Worm (Caenorhabditis elegans): ENCODE measurements around the gene Y56A3A.31.

Y56A3A.31 gene

DNA sequence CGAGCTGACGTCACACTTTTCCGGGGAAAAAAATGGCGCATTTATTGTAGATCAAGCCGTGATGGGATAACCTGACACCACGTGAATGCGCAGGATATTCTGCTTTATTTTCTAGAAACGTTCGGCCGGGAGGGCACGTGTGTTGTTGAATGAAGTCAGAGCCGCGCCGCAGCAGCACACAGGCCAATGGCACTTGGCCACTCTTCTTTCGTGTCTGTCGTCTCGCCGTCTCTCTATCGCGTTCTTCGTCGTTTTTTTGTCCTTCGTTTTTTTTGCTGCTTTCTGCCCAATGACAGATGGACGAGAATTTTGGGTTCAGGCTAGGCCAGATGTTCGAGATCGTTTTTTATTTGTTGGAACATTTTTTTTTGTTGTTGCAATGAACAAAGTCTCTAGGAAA lies 7.3 kb downstream of the Y56A3A.31 start:
- TF ChIP-seq tra-4 (tag; optimal IDR thresholded peaks at IDR 0.05) (no peak), ama-1 (optimal IDR thresholded peaks at IDR 0.05) (no peak), ets-7 (tag; optimal IDR thresholded peaks at IDR 0.05) (no peak), hmbx-1 (tag; optimal IDR thresholded peaks at IDR 0.05) (no peak), tbx-11 (GFP tag; IDR thresholded peaks at IDR 0.05) (no peak), ceh-36 (tag; optimal IDR thresholded peaks at IDR 0.05) (no peak), F13C5.2 (tag; optimal IDR thresholded peaks at IDR 0.05) (no peak), hnd-1 (tag; optimal IDR thresholded peaks at IDR 0.05) (no peak), flt-1 (GFP tag; IDR thresholded peaks at IDR 0.05) (no peak), B0310.2 (tag; optimal IDR thresholded peaks at IDR 0.05) (no peak), tbx-37 (GFP tag; conservative IDR thresholded peaks at IDR 0.05) (no peak), scrt-1 (GFP tag; IDR thresholded peaks at IDR 0.05) (no peak), sea-1 (GFP tag; conservative IDR thresholded peaks at IDR 0.05) (no peak), ceh-13 (GFP tag; optimal IDR thresholded peaks at IDR 0.05) (no peak), hmg-4 (GFP tag; optimal IDR thresholded peaks at IDR 0.05) (no peak), aly-1 (tag; optimal IDR thresholded peaks at IDR 0.05) (no peak), pes-1 (GFP tag; IDR thresholded peaks at IDR 0.05) (no peak)

DNA sequence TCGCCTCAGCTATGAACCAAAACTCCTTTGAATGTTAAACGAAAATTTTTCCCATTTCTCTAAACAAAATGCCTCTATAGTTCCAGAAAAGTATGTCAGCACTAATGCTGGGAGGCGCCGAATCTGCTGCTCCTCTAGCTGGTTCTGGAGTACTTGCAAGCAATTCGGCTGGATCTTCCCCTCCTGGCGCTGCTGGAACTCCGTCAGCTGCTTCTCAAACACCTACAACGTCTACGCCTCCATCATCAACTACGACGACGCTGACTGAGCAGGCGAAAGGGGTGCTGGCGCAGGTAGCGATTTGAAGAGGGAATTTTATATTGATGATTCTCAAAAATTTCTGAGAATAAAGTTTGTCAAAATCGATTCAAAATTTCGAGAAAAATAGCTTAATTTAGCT lies 8.2 kb downstream of the Y56A3A.31 start:
- no peak for TF ChIP-seq scrt-1 (GFP tag; IDR thresholded peaks at IDR 0.05)
- TF ChIP-seq ceh-13 (GFP tag; optimal IDR thresholded peaks at IDR 0.05): no peak
- no peak for TF ChIP-seq flt-1 (GFP tag; IDR thresholded peaks at IDR 0.05)
- TF ChIP-seq tra-4 (tag; optimal IDR thresholded peaks at IDR 0.05): no peak

DNA sequence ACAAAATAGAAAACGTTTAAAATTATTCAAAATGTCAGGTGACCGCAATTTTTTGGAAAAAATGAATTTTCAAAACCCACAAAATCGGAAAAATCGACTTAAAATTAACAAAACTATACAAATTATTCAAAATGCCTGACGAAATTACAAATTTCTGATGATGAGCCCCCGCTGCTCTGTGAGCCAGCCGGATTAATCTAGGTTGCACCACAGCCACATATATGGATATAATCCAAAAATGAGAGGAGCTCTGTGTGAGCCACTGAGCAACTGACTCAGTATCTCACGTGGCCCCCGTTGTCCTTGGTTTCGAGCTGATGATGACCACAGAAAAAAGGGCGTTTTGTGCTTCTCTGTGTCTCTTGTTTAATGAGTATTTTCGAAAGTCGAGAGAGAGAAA lies 10.8 kb downstream of the Y56A3A.31 start:
- TF ChIP-seq scrt-1 (GFP tag; IDR thresholded peaks at IDR 0.05) (no peak), hmg-4 (GFP tag; optimal IDR thresholded peaks at IDR 0.05) (no peak), ets-7 (tag; optimal IDR thresholded peaks at IDR 0.05) (no peak), ceh-13 (GFP tag; optimal IDR thresholded peaks at IDR 0.05) (no peak), ama-1 (optimal IDR thresholded peaks at IDR 0.05) (no peak), tra-4 (tag; optimal IDR thresholded peaks at IDR 0.05) (no peak), aly-1 (tag; optimal IDR thresholded peaks at IDR 0.05) (no peak), pes-1 (GFP tag; IDR thresholded peaks at IDR 0.05) (no peak), ceh-36 (tag; optimal IDR thresholded peaks at IDR 0.05) (no peak)

DNA sequence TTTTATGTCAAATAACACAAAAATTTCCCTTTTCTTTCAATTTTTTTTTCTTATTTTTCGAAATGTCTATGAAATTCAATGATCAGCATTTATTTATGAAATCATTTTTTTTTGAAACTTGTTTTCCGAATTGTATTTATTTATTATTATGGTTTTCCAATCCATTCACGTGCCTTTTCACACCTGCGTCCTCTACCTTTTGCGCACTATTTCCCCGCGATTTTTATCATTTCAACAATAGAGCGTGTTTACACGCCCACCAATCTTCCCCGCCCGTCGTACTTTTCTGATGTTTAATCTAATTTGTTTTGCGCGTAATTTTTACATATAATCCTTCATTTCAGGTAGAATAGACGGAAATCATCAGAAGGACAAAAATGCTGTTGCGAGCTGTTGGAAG lies 15.5 kb downstream of the Y56A3A.31 start, which contains the start of gene wah-1:
Gene wah-1, plus strand, starts transcription at position 345 of the 400 bp plus-strand sequence.
- TF ChIP-seq pes-1 (GFP tag; IDR thresholded peaks at IDR 0.05) (no peak), ceh-13 (GFP tag; optimal IDR thresholded peaks at IDR 0.05) (no peak), tbx-37 (GFP tag; conservative IDR thresholded peaks at IDR 0.05) (no peak), ama-1 (optimal IDR thresholded peaks at IDR 0.05) (no peak), ets-7 (tag; optimal IDR thresholded peaks at IDR 0.05) (no peak), B0310.2 (tag; optimal IDR thresholded peaks at IDR 0.05) (no peak), tra-4 (tag; optimal IDR thresholded peaks at IDR 0.05) (no peak), sea-1 (GFP tag; conservative IDR thresholded peaks at IDR 0.05) (no peak), hmg-4 (GFP tag; optimal IDR thresholded peaks at IDR 0.05) (no peak), F13C5.2 (tag; optimal IDR thresholded peaks at IDR 0.05) (no peak), flt-1 (GFP tag; IDR thresholded peaks at IDR 0.05) (no peak), tbx-11 (GFP tag; IDR thresholded peaks at IDR 0.05) (no peak)

DNA sequence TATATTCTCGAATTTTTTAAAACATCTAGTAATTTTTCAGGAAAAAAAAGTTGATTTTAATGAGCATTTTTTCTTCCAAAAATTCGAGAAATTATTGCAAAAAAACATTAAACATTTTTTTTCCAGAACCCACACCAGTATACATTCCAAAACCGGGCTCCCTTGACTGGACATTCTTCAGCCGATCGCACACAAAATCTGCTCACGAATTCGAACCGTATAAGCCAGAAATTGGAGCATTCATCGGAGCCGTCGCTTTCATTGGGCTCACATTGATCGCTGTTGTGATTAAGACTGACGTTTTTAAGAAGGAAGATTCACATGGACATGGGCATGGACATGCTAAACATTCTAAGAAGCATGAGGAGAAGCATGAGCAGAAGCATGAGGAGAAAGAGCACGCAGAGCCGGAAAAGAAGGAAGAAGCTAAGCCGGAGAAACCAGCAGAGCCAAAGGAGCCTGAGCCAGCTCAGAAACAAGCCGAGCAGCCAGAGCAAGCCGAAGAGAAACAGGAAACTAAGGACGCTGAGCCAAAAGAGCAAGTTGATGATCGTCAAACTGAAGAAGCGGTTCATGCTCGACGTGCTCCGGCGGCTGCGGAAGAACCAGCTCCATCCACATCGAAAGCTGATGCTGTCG lies 17.5 kb downstream of the Y56A3A.31 start:
- TF ChIP-seq hmbx-1 (tag; optimal IDR thresholded peaks at IDR 0.05) (no peak), ceh-36 (tag; optimal IDR thresholded peaks at IDR 0.05) (no peak), ama-1 (optimal IDR thresholded peaks at IDR 0.05) (no peak), ceh-13 (GFP tag; optimal IDR thresholded peaks at IDR 0.05) (no peak), tbx-11 (GFP tag; IDR thresholded peaks at IDR 0.05) (no peak), sea-1 (GFP tag; conservative IDR thresholded peaks at IDR 0.05) (no peak), hnd-1 (tag; optimal IDR thresholded peaks at IDR 0.05) (no peak), flt-1 (GFP tag; IDR thresholded peaks at IDR 0.05) (no peak), scrt-1 (GFP tag; IDR thresholded peaks at IDR 0.05) (no peak), ets-7 (tag; optimal IDR thresholded peaks at IDR 0.05) (no peak)

DNA sequence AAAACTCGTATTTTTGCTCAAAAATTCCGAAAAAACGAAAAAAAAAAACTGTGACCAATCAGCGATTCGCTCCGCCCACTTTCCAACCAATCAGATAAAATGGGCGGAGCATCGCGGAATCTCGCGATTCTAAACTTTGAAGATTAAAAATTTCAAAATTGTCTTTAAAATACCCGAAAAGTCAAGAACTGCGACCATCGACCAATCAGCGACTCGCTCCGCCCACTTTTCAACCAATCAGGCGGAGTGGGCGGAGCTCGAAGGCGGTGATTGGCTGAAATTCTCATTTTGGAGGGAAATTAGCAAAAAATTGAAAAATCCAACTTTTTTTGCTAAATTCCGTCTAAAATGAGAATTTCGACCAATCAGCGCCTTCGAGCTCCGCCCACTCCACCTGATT lies 21.5 kb downstream of the Y56A3A.31 start:
- TF ChIP-seq hnd-1 (tag; optimal IDR thresholded peaks at IDR 0.05): no peak
- no peak for TF ChIP-seq ets-7 (tag; optimal IDR thresholded peaks at IDR 0.05)
- TF ChIP-seq ceh-13 (GFP tag; optimal IDR thresholded peaks at IDR 0.05): no peak
- TF ChIP-seq B0310.2 (tag; optimal IDR thresholded peaks at IDR 0.05): no peak
- TF ChIP-seq tra-4 (tag; optimal IDR thresholded peaks at IDR 0.05): no peak
- no peak for TF ChIP-seq pes-1 (GFP tag; IDR thresholded peaks at IDR 0.05)
- no peak for TF ChIP-seq sea-1 (GFP tag; conservative IDR thresholded peaks at IDR 0.05)
- TF ChIP-seq ceh-36 (tag; optimal IDR thresholded peaks at IDR 0.05): no peak
- no peak for TF ChIP-seq scrt-1 (GFP tag; IDR thresholded peaks at IDR 0.05)
- no peak for TF ChIP-seq flt-1 (GFP tag; IDR thresholded peaks at IDR 0.05)
- no peak for TF ChIP-seq tbx-37 (GFP tag; conservative IDR thresholded peaks at IDR 0.05)
- no peak for TF ChIP-seq ama-1 (optimal IDR thresholded peaks at IDR 0.05)
- no peak for TF ChIP-seq aly-1 (tag; optimal IDR thresholded peaks at IDR 0.05)
- TF ChIP-seq hmbx-1 (tag; optimal IDR thresholded peaks at IDR 0.05): no peak
- no peak for TF ChIP-seq tbx-11 (GFP tag; IDR thresholded peaks at IDR 0.05)
- TF ChIP-seq F13C5.2 (tag; optimal IDR thresholded peaks at IDR 0.05): no peak
- no peak for TF ChIP-seq hmg-4 (GFP tag; optimal IDR thresholded peaks at IDR 0.05)

DNA sequence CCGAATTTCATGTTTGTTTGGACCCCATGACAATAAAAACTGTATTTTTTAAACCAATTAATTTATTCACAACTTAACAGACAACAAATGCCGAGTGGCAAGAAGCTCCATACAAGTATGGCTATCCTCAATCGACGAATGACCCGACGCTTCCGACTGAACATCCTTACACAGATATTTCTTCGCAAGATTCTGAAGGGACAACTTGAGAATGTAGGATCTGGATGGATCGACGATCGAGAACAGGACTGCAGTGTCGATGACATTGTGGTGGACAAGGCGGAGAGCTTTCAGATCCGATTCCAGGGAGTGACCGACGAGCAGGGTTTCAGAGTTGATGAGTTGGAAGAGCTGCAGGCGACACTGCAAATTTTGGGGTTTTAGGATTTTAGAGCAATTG lies 25.3 kb downstream of the Y56A3A.31 start:
- TF ChIP-seq aly-1 (tag; optimal IDR thresholded peaks at IDR 0.05): no peak

DNA sequence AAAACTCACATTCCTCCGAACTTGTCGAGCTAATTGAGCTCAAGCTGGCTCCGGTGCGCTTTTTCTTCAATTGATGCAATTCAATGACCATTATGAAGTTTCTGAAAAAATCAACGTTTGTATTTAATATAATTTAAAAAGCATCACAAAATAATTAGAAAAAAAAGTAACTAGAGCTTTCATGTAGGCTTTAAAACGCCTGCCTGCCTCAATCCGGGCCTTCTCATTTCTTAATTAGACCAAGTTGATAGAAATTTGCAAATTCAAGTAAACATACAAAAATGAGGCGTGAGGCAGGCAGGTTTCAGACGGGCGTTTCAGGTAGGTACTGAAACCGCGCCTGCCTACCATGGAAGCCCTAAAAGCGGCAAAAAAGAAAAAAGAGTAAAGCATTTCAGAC lies 28.6 kb downstream of the Y56A3A.31 start, which contains the start of gene Y56A3A.33:
Gene Y56A3A.33, minus strand, starts transcription at position 101 of the 400 bp plus-strand sequence.
- TF ChIP-seq aly-1 (tag; optimal IDR thresholded peaks at IDR 0.05): no peak
- no peak for TF ChIP-seq hmbx-1 (tag; optimal IDR thresholded peaks at IDR 0.05)
- TF ChIP-seq tra-4 (tag; optimal IDR thresholded peaks at IDR 0.05): no peak
- TF ChIP-seq F13C5.2 (tag; optimal IDR thresholded peaks at IDR 0.05): no peak

Measured in whole organism, early embryonic.